Worm (Caenorhabditis elegans) whole organism, L4 larva: ENCODE measurements around the gene poml-1.

ENCODE experiments used
- F10B5.3 ChIP-seq: sonication (generic microtip); optimal IDR thresholded peaks from 2 replicates; lab custom pipeline; 2016; ENCODE audit warnings: mild to moderate bottlenecking, missing genetic modification characterization, missing compliant biosample characterization
- F37D6.2 ChIP-seq: sonication (generic microtip); optimal IDR thresholded peaks from 2 replicates; lab custom pipeline; 2016; ENCODE audit warnings: mild to moderate bottlenecking, missing genetic modification characterization, missing compliant biosample characterization
- R02D3.7 ChIP-seq: fragments of 150-350 bp; sonication (generic microtip); optimal IDR thresholded peaks from 3 replicates; lab custom pipeline; 2014; ENCODE audit warnings: missing biosample characterization, missing genetic modification characterization
- T26A8.4 ChIP-seq: fragments of 200-800 bp; sonication (Bioruptor generic); IDR thresholded peaks from 2 replicates; pipeline ENCODE4 v1.3.6; 2022; ENCODE audit warnings: missing genetic modification characterization, missing compliant biosample characterization
- ZK546.5 ChIP-seq, 2 experiments: sonication (generic microtip); optimal IDR thresholded peaks; 2 replicates each; lab custom pipeline; 2017; ENCODE audit warnings: missing biosample characterization in 2 of 2, missing genetic modification characterization in 2 of 2
- aly-2 ChIP-seq: sonication (generic microtip); optimal IDR thresholded peaks from 2 replicates; lab custom pipeline; 2018; ENCODE audit warnings: missing biosample characterization, missing genetic modification characterization
- arid-1 ChIP-seq: fragments of 200-800 bp; sonication (Bioruptor generic); conservative IDR thresholded peaks from 2 replicates; pipeline ENCODE4 v1.3.6; 2022; ENCODE audit warnings: missing genetic modification reagents, missing genetic modification characterization, missing compliant biosample characterization
- ceh-28 ChIP-seq: fragments of 150-350 bp; optimal IDR thresholded peaks from 2 replicates; lab custom pipeline; 2014; ENCODE audit warnings: missing biosample characterization, missing genetic modification reagents, missing genetic modification characterization
- cey-2 ChIP-seq: sonication (generic microtip); optimal IDR thresholded peaks from 3 replicates; lab custom pipeline; 2017; ENCODE audit warnings: missing genetic modification characterization, mild to moderate bottlenecking, missing compliant biosample characterization, antibody characterized with exemption, borderline replicate concordance; ENCODE audit not compliant: insufficient read depth
- ctbp-1 ChIP-seq: fragments of 200-800 bp; sonication (Bioruptor generic); IDR thresholded peaks from 2 replicates; pipeline ENCODE4 v1.3.6; 2022; ENCODE audit warnings: missing genetic modification reagents, missing genetic modification characterization, missing compliant biosample characterization
- daf-16 ChIP-seq, 3 experiments: sonication (generic microtip); optimal IDR thresholded peaks; 2 replicates each; lab custom pipeline; 2016 to 2017; ENCODE audit warnings: missing genetic modification characterization in 3 of 3, missing genetic modification reagents in 3 of 3, mild to moderate bottlenecking in 2 of 3, missing compliant biosample characterization in 2 of 3, missing biosample characterization in 1 of 3, moderate library complexity in 1 of 3
- dmd-6 ChIP-seq: fragments of 200-800 bp; sonication (Bioruptor generic); IDR thresholded peaks from 2 replicates; pipeline ENCODE4 v1.3.6; 2022; ENCODE audit warnings: missing genetic modification reagents, missing genetic modification characterization, missing compliant biosample characterization
- dve-1 ChIP-seq: sonication (generic microtip); optimal IDR thresholded peaks from 2 replicates; lab custom pipeline; 2017; ENCODE audit warnings: antibody characterized with exemption, mild to moderate bottlenecking, missing genetic modification characterization, missing compliant biosample characterization; ENCODE audit not compliant: insufficient read depth
- egl-43 ChIP-seq: fragments of 200-800 bp; sonication (Bioruptor generic); IDR thresholded peaks from 2 replicates; pipeline ENCODE4 v1.3.6; 2022; ENCODE audit warnings: missing genetic modification reagents, missing genetic modification characterization, missing compliant biosample characterization
- fkh-10 ChIP-seq: fragments of 150-350 bp; optimal IDR thresholded peaks from 2 replicates; lab custom pipeline; 2014; ENCODE audit warnings: missing biosample characterization, missing genetic modification reagents, missing genetic modification characterization
- fos-1 ChIP-seq: fragments of 150-350 bp; optimal IDR thresholded peaks from 2 replicates; lab custom pipeline; 2014; ENCODE audit warnings: missing biosample characterization, missing genetic modification characterization
- hif-1 ChIP-seq, 2 experiments: sonication (generic microtip); optimal IDR thresholded peaks; 2 replicates each; lab custom pipeline; 2016 to 2017; ENCODE audit warnings: missing compliant biosample characterization in 2 of 2, missing genetic modification characterization in 2 of 2, missing genetic modification reagents in 2 of 2, missing genotype in 2 of 2, mild to moderate bottlenecking in 1 of 2
- hlh-11 ChIP-seq: fragments of 200-800 bp; sonication (Bioruptor generic); optimal IDR thresholded peaks from 2 replicates; lab custom pipeline; 2018; ENCODE audit warnings: mild to moderate bottlenecking, missing genetic modification characterization, missing compliant biosample characterization
- hlh-30 ChIP-seq: sonication (generic microtip); optimal IDR thresholded peaks from 2 replicates; lab custom pipeline; 2017; ENCODE audit warnings: antibody characterized with exemption, mild to moderate bottlenecking, missing genetic modification characterization, missing compliant biosample characterization; ENCODE audit not compliant: insufficient read depth
- hmg-1.1 ChIP-seq: fragments of 200-800 bp; sonication (Bioruptor generic); IDR thresholded peaks from 2 replicates; pipeline ENCODE4 v1.3.6; 2022; ENCODE audit warnings: missing genetic modification reagents, missing genetic modification characterization, missing compliant biosample characterization
- jun-1 ChIP-seq: fragments of 150-350 bp; optimal IDR thresholded peaks from 2 replicates; lab custom pipeline; 2014; ENCODE audit warnings: missing biosample characterization, missing genetic modification reagents, missing genetic modification characterization
- lim-7 ChIP-seq: fragments of 200-800 bp; sonication (Bioruptor generic); IDR thresholded peaks from 2 replicates; pipeline ENCODE4 v1.3.6; 2022; ENCODE audit warnings: missing genetic modification characterization, missing compliant biosample characterization
- lin-1 ChIP-seq: fragments of 200-800 bp; sonication (Bioruptor generic); IDR thresholded peaks from 2 replicates; pipeline ENCODE4 v1.3.6; 2022; ENCODE audit warnings: missing genetic modification reagents, missing genetic modification characterization, missing compliant biosample characterization
- lin-15B ChIP-seq: fragments of 150-350 bp; sonication (generic microtip); optimal IDR thresholded peaks from 3 replicates; lab custom pipeline; 2014; ENCODE audit warnings: missing biosample characterization, missing genetic modification characterization
- lin-38 ChIP-seq: fragments of 200-800 bp; sonication (Bioruptor generic); IDR thresholded peaks from 2 replicates; pipeline ENCODE4 v1.3.6; 2022; ENCODE audit warnings: missing genetic modification reagents, missing genetic modification characterization, missing compliant biosample characterization
- lsy-2 ChIP-seq, 2 experiments: fragments of 150-350 bp in 1 of 2; sonication (generic microtip) in 1 of 2; optimal IDR thresholded peaks; 2 replicates each; lab custom pipeline; 2014 to 2017; ENCODE audit warnings: missing biosample characterization in 2 of 2, missing genetic modification characterization in 2 of 2
- mdl-1 ChIP-seq, 2 experiments: fragments of 150-350 bp in 1 of 2; sonication (generic microtip) in 1 of 2; optimal IDR thresholded peaks; 2 replicates each; lab custom pipeline; 2014 to 2017; ENCODE audit warnings: missing biosample characterization in 2 of 2, missing genetic modification characterization in 2 of 2
- mep-1 ChIP-seq: fragments of 150-350 bp; sonication (generic microtip); optimal IDR thresholded peaks from 3 replicates; lab custom pipeline; 2014; ENCODE audit warnings: missing biosample characterization, missing genetic modification characterization
- mes-2 ChIP-seq: sonication (generic microtip); optimal IDR thresholded peaks from 2 replicates; lab custom pipeline; 2016; ENCODE audit warnings: missing genotype, mild to moderate bottlenecking, missing genetic modification characterization, missing compliant biosample characterization; ENCODE audit not compliant: poor library complexity, severe bottlenecking
- mxl-2 ChIP-seq: fragments of 200-800 bp; sonication (Bioruptor generic); conservative IDR thresholded peaks from 2 replicates; pipeline ENCODE4 v1.3.6; 2022; ENCODE audit warnings: missing genetic modification reagents, missing genetic modification characterization, missing compliant biosample characterization
- nhr-102 ChIP-seq: sonication (generic microtip); optimal IDR thresholded peaks from 2 replicates; lab custom pipeline; 2016; ENCODE audit warnings: mild to moderate bottlenecking, missing genetic modification characterization, moderate library complexity, missing compliant biosample characterization
- nhr-11 ChIP-seq: fragments of 150-350 bp; optimal IDR thresholded peaks from 2 replicates; lab custom pipeline; 2014; ENCODE audit warnings: missing biosample characterization, missing genetic modification characterization
- nhr-25 ChIP-seq: sonication (generic microtip); optimal IDR thresholded peaks from 2 replicates; lab custom pipeline; 2017; ENCODE audit warnings: missing genetic modification characterization, mild to moderate bottlenecking, missing compliant biosample characterization, antibody characterized with exemption, moderate library complexity, borderline replicate concordance; ENCODE audit not compliant: insufficient read depth
- nhr-28 ChIP-seq: fragments of 150-350 bp; optimal IDR thresholded peaks from 2 replicates; lab custom pipeline; 2014; ENCODE audit warnings: missing biosample characterization, missing genetic modification characterization
- nhr-41 ChIP-seq: fragments of 200-800 bp; sonication (Bioruptor generic); IDR thresholded peaks from 2 replicates; pipeline ENCODE4 v1.3.6; 2022; ENCODE audit warnings: missing genetic modification reagents, missing genetic modification characterization, missing compliant biosample characterization
- nhr-6 ChIP-seq: fragments of 150-350 bp; optimal IDR thresholded peaks from 2 replicates; lab custom pipeline; 2014; ENCODE audit warnings: missing biosample characterization, missing genetic modification characterization
- nhr-77 ChIP-seq: fragments of 150-350 bp; optimal IDR thresholded peaks from 2 replicates; lab custom pipeline; 2014; ENCODE audit warnings: missing biosample characterization, missing genetic modification characterization
- php-3 ChIP-seq: fragments of 200-800 bp; sonication (Bioruptor generic); IDR thresholded peaks from 2 replicates; pipeline ENCODE4 v1.3.6; 2022; ENCODE audit warnings: missing genetic modification reagents, missing genetic modification characterization, missing compliant biosample characterization
- pqm-1 ChIP-seq: sonication (generic microtip); optimal IDR thresholded peaks from 2 replicates; lab custom pipeline; 2017; ENCODE audit warnings: missing biosample characterization, missing genetic modification characterization
- rbr-2 ChIP-seq: sonication (generic microtip); optimal IDR thresholded peaks from 2 replicates; lab custom pipeline; 2016; ENCODE audit warnings: missing genotype, missing genetic modification characterization, missing compliant biosample characterization
- skn-1 ChIP-seq: fragments of 150-350 bp; optimal IDR thresholded peaks from 2 replicates; lab custom pipeline; 2014; ENCODE audit warnings: missing biosample characterization, missing genetic modification characterization
- unc-39 ChIP-seq: sonication (generic microtip); optimal IDR thresholded peaks from 2 replicates; lab custom pipeline; 2017; ENCODE audit warnings: missing biosample characterization, missing genetic modification characterization
- unc-62 ChIP-seq, 3 experiments: fragments of 150-350 bp in 1 of 3; sonication (generic microtip); optimal IDR thresholded peaks in 2 of 3; peaks in 1 of 3; 1 replicate in 1 of 3; 2 replicates in 2 of 3; lab custom pipeline; 2014 to 2017; ENCODE audit warnings: missing biosample characterization in 3 of 3, missing genetic modification characterization in 3 of 3, missing genetic modification reagents in 3 of 3, missing genotype in 1 of 3
- zag-1 ChIP-seq: fragments of 150-350 bp; optimal IDR thresholded peaks from 2 replicates; lab custom pipeline; 2014; ENCODE audit warnings: missing biosample characterization, missing genetic modification characterization
- zfp-3 ChIP-seq: fragments of 200-800 bp; sonication (Bioruptor generic); conservative IDR thresholded peaks from 2 replicates; pipeline ENCODE4 v1.3.6; 2022; ENCODE audit warnings: missing genetic modification reagents, missing genetic modification characterization, missing compliant biosample characterization
- ztf-11 ChIP-seq: fragments of 150-350 bp; optimal IDR thresholded peaks from 2 replicates; lab custom pipeline; 2014; ENCODE audit warnings: missing biosample characterization, missing genetic modification characterization

The poml-1 gene

DNA sequence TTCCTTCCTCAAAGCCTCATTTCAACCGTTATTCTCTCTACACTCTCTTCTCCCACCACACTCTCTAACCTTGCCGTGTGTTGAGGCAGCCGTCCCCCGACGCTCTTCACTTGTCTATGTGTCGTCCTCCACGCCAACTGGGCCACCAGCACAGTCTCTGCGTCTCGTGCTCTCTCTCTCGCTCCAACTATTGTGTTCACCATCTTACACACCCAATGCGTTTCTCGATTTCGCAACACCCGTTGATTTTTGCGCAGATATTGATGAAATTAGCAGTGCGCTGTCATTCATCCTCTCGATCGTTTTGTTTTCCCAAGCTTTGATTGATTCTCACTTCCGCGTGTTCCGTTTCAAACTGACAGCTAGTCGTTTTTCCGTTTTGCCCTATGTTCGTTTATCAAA, 35.6 kb downstream of the poml-1 start (continued):
- peak; percentile 73 for TF ChIP-seq hlh-11 (tag; lab: Kevin White, UChicago)
- peak; percentile 55; the same call in 1 of the 2 replicates for TF ChIP-seq T26A8.4 (GFP tag; lab: Robert Waterston, UW)
- no peak for TF ChIP-seq aly-2 (tag; lab: Kevin White, UChicago)
- TF ChIP-seq mdl-1 (tag; optimal IDR thresholded peaks at IDR 0.05; lab: Kevin White, UChicago), result peak in 1 of 2 experiments; percentile 68
- TF ChIP-seq F10B5.3 (tag; lab: Kevin White, UChicago), result peak; percentile 59
- TF ChIP-seq mep-1 (tag; lab: Kevin White, UChicago), result peak; percentile 72
- TF ChIP-seq ctbp-1 (GFP tag; lab: Robert Waterston, UW), result 0 out of 2 replicates have a peak, but pooled peaks have one; percentile 50
- peak; percentile 76 for TF ChIP-seq rbr-2 (tag; lab: Kevin White, UChicago)
- peak in 1 of 2 experiments; percentile 98 for TF ChIP-seq unc-62 (GFP tag; optimal IDR thresholded peaks at IDR 0.05 in 1 of 2; lab: Kevin White, UChicago)
- no peak for TF ChIP-seq unc-62 (tag; optimal IDR thresholded peaks at IDR 0.05; lab: Kevin White, UChicago)
- no peak for TF ChIP-seq arid-1 (GFP tag; lab: Robert Waterston, UW)
- TF ChIP-seq mxl-2, result no peak
- TF ChIP-seq lin-1, result no peak
- TF ChIP-seq fos-1 (tag; lab: Kevin White, UChicago), result no peak
- TF ChIP-seq php-3, result no peak
- TF ChIP-seq nhr-28 (tag; lab: Kevin White, UChicago), result peak; percentile 10
- TF ChIP-seq jun-1 (tag; lab: Kevin White, UChicago), result peak; percentile 6
- no peak for TF ChIP-seq nhr-41
- TF ChIP-seq egl-43 (GFP tag; lab: Robert Waterston, UW), result peak; percentile 75
- no peak for TF ChIP-seq skn-1 (tag; lab: Kevin White, UChicago)
- TF ChIP-seq cey-2 (tag; lab: Kevin White, UChicago), result no peak
- no peak for TF ChIP-seq daf-16 (GFP tag; optimal IDR thresholded peaks at IDR 0.05; lab: Kevin White, UChicago)
- TF ChIP-seq daf-16 (tag; optimal IDR thresholded peaks at IDR 0.05; lab: Kevin White, UChicago), result peak; percentile 27
- TF ChIP-seq nhr-102, result peak; percentile 22
- peak in 1 of 2 experiments; percentile 43 for TF ChIP-seq lsy-2 (tag; optimal IDR thresholded peaks at IDR 0.05; lab: Kevin White, UChicago)
- peak; percentile 64 for TF ChIP-seq mes-2
- TF ChIP-seq dmd-6 (GFP tag; lab: Robert Waterston, UW), result peak; percentile 55
- TF ChIP-seq ztf-11 (tag; lab: Kevin White, UChicago), result no peak
- TF ChIP-seq nhr-25 (tag; lab: Kevin White, UChicago), result peak; percentile 7
- peak in 1 of 2 experiments; percentile 17 for TF ChIP-seq hif-1 (tag; optimal IDR thresholded peaks at IDR 0.05; lab: Kevin White, UChicago)
- peak; percentile 7 for TF ChIP-seq zag-1 (tag; lab: Kevin White, UChicago)

DNA sequence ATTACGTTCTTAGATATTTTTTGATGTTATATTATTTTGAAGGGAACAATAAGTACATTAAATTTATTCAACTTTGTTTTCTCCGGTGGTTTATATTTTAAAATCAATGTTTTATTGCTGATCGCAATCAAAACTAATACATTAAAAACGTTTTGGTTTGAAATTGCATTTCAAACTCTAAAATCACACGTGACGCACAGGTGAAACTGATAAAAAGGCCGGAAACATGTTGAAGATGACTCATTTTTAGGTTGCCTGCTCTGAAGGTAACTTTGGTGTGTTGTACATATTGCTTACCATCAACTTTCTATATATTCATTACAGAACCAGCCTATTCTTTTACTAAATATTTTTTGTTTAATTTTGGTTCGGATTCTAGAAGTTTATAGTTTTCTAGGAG, 37.0 kb downstream of the poml-1 start:
- TF ChIP-seq R02D3.7 (tag; lab: Kevin White, UChicago) (no peak), ceh-28 (no peak), daf-16 (GFP tag; optimal IDR thresholded peaks at IDR 0.05; lab: Kevin White, UChicago) (no peak), daf-16 (tag; optimal IDR thresholded peaks at IDR 0.05; lab: Kevin White, UChicago) (peak; percentile 60), pqm-1 (peak; percentile 58), F37D6.2 (tag; lab: Kevin White, UChicago) (no peak), lim-7 (GFP tag; lab: Robert Waterston, UW) (no peak), hmg-1.1 (GFP tag; lab: Robert Waterston, UW) (no peak), dmd-6 (GFP tag; lab: Robert Waterston, UW) (peak; percentile 17; the same call in 1 of the 2 replicates), unc-39 (tag; lab: Kevin White, UChicago) (no peak), zfp-3 (no peak), cey-2 (tag; lab: Kevin White, UChicago) (no peak), lin-15B (tag; lab: Kevin White, UChicago) (no peak), nhr-28 (tag; lab: Kevin White, UChicago) (peak; percentile 29), mdl-1 (tag; optimal IDR thresholded peaks at IDR 0.05; lab: Kevin White, UChicago) (peak in 1 of 2 experiments; percentile 40), hlh-11 (tag; lab: Kevin White, UChicago) (peak; percentile 28), hlh-30 (tag; lab: Kevin White, UChicago) (peak; percentile 44), F10B5.3 (tag; lab: Kevin White, UChicago) (no peak), ZK546.5 (tag; optimal IDR thresholded peaks at IDR 0.05; lab: Kevin White, UChicago) (no peak), jun-1 (tag; lab: Kevin White, UChicago) (no peak), nhr-6 (tag; lab: Kevin White, UChicago) (peak; percentile 46), fkh-10 (GFP tag; lab: Kevin White, UChicago) (no peak), nhr-102 (no peak), dve-1 (tag; lab: Kevin White, UChicago) (peak; percentile 73), php-3 (peak; percentile 76), ztf-11 (tag; lab: Kevin White, UChicago) (no peak), nhr-11 (tag; lab: Kevin White, UChicago) (no peak), lin-38 (GFP tag; lab: Robert Waterston, UW) (no peak), nhr-77 (peak; percentile 14)
